Worm (Caenorhabditis elegans) whole organism, late embryonic: ENCODE results near the gene nhr-184.

Experiments used
- F13H6.1 ChIP-seq: sonication (generic microtip); optimal IDR thresholded peaks from 2 replicates; lab custom pipeline; 2016; ENCODE audit warnings: missing genetic modification characterization, missing compliant biosample characterization
- K09A11.1 ChIP-seq: sonication (generic microtip); optimal IDR thresholded peaks from 2 replicates; lab custom pipeline; 2017; ENCODE audit warnings: antibody characterized with exemption, mild to moderate bottlenecking, missing genetic modification characterization, missing compliant biosample characterization; ENCODE audit not compliant: insufficient read depth
- T23F11.4 ChIP-seq: fragments of 200-800 bp; sonication (Bioruptor generic); optimal IDR thresholded peaks from 2 replicates; lab custom pipeline; 2018; ENCODE audit warnings: mild to moderate bottlenecking, missing genetic modification characterization, missing compliant biosample characterization
- Y22D7AL.16 ChIP-seq: sonication (generic microtip); optimal IDR thresholded peaks from 2 replicates; lab custom pipeline; 2016; ENCODE audit warnings: missing genetic modification characterization, missing compliant biosample characterization
- ama-1 ChIP-seq: fragments of 150-350 bp; optimal IDR thresholded peaks from 2 replicates; lab custom pipeline; 2014
- ceh-22 ChIP-seq: sonication (generic microtip); optimal IDR thresholded peaks from 2 replicates; lab custom pipeline; 2017; ENCODE audit warnings: missing biosample characterization, missing genetic modification characterization
- ceh-30 ChIP-seq: fragments of 150-350 bp; optimal IDR thresholded peaks from 2 replicates; lab custom pipeline; 2014; ENCODE audit warnings: missing biosample characterization, missing genetic modification characterization
- dmd-4 ChIP-seq: sonication (generic microtip); optimal IDR thresholded peaks from 2 replicates; lab custom pipeline; 2016; ENCODE audit warnings: borderline replicate concordance, missing genetic modification characterization, missing compliant biosample characterization
- elt-2 ChIP-seq: sonication (generic microtip); optimal IDR thresholded peaks from 2 replicates; lab custom pipeline; 2016; ENCODE audit warnings: missing genetic modification reagents, missing genetic modification characterization, missing compliant biosample characterization
- elt-4 ChIP-seq: sonication (generic microtip); optimal IDR thresholded peaks from 2 replicates; lab custom pipeline; 2016; ENCODE audit warnings: missing genetic modification characterization, missing compliant biosample characterization
- ets-4 ChIP-seq: sonication (generic microtip); optimal IDR thresholded peaks from 2 replicates; lab custom pipeline; 2016; ENCODE audit warnings: missing genetic modification characterization, missing compliant biosample characterization
- eyg-1 ChIP-seq: sonication (generic microtip); optimal IDR thresholded peaks from 2 replicates; lab custom pipeline; 2016; ENCODE audit warnings: missing genotype, missing genetic modification characterization, missing compliant biosample characterization
- fax-1 ChIP-seq: sonication (generic microtip); optimal IDR thresholded peaks from 2 replicates; lab custom pipeline; 2016; ENCODE audit warnings: missing genotype, missing genetic modification characterization, missing compliant biosample characterization
- fkh-10 ChIP-seq: fragments of 150-350 bp; optimal IDR thresholded peaks from 2 replicates; lab custom pipeline; 2014; ENCODE audit warnings: missing biosample characterization, missing genetic modification reagents, missing genetic modification characterization
- gmeb-2 ChIP-seq: sonication (generic microtip); optimal IDR thresholded peaks from 2 replicates; lab custom pipeline; 2016; ENCODE audit warnings: missing genetic modification characterization, inconsistent platforms, missing compliant biosample characterization
- hlh-30 ChIP-seq: sonication (generic microtip); optimal IDR thresholded peaks from 2 replicates; lab custom pipeline; 2017; ENCODE audit warnings: antibody characterized with exemption, missing genetic modification characterization, missing compliant biosample characterization; ENCODE audit not compliant: insufficient read depth
- lin-11 ChIP-seq: fragments of 200-800 bp; sonication (Bioruptor generic); optimal IDR thresholded peaks from 2 replicates; lab custom pipeline; 2018; ENCODE audit warnings: mild to moderate bottlenecking, missing genetic modification characterization, missing compliant biosample characterization
- madf-2 ChIP-seq: sonication (generic microtip); optimal IDR thresholded peaks from 2 replicates; lab custom pipeline; 2017; ENCODE audit warnings: missing genetic modification characterization, missing compliant biosample characterization
- odd-2 ChIP-seq: sonication (generic microtip); optimal IDR thresholded peaks from 2 replicates; lab custom pipeline; 2017; ENCODE audit warnings: antibody characterized with exemption, mild to moderate bottlenecking, missing genetic modification characterization, missing compliant biosample characterization
- pat-9 ChIP-seq: fragments of 200-800 bp; sonication (Bioruptor generic); optimal IDR thresholded peaks from 2 replicates; lab custom pipeline; 2018; ENCODE audit warnings: mild to moderate bottlenecking, missing genetic modification characterization, moderate library complexity, missing compliant biosample characterization
- pha-4 ChIP-seq: fragments of 150-350 bp; optimal IDR thresholded peaks from 2 replicates; lab custom pipeline; 2018; ENCODE audit warnings: missing biosample characterization, missing genetic modification reagents, missing genetic modification characterization
- pqm-1 ChIP-seq: sonication (generic microtip); optimal IDR thresholded peaks from 2 replicates; lab custom pipeline; 2016; ENCODE audit warnings: missing genetic modification characterization, missing compliant biosample characterization
- pros-1 ChIP-seq: fragments of 150-350 bp; optimal IDR thresholded peaks from 2 replicates; lab custom pipeline; 2014; ENCODE audit warnings: missing biosample characterization, missing genetic modification reagents, missing genetic modification characterization
- ref-2 ChIP-seq: sonication (generic microtip); optimal IDR thresholded peaks from 2 replicates; lab custom pipeline; 2016; ENCODE audit warnings: missing genetic modification characterization, missing compliant biosample characterization
- sdc-2 ChIP-seq: sonication (generic microtip); optimal IDR thresholded peaks from 2 replicates; lab custom pipeline; 2016; ENCODE audit warnings: missing genotype, missing genetic modification characterization, missing compliant biosample characterization
- sox-2 ChIP-seq: fragments of 200-800 bp; sonication (Bioruptor generic); IDR thresholded peaks from 2 replicates; pipeline ENCODE4 v1.3.6; 2022; ENCODE audit warnings: missing genetic modification reagents, missing genetic modification characterization, missing compliant biosample characterization
- sox-4 ChIP-seq: sonication (generic microtip); optimal IDR thresholded peaks from 2 replicates; lab custom pipeline; 2017; ENCODE audit warnings: mild to moderate bottlenecking, missing genetic modification characterization, inconsistent platforms, missing compliant biosample characterization
- syd-9 ChIP-seq: sonication (generic microtip); optimal IDR thresholded peaks from 2 replicates; lab custom pipeline; 2016; ENCODE audit warnings: mild to moderate bottlenecking, missing genetic modification characterization, moderate library complexity, missing compliant biosample characterization
- unc-3 ChIP-seq, 2 experiments: fragments of 200-800 bp in 1 of 2; sonication (Bioruptor generic) in 1 of 2; sonication (generic microtip) in 1 of 2; conservative IDR thresholded peaks in 1 of 2; optimal IDR thresholded peaks in 1 of 2; 2 replicates each; pipeline versions ENCODE4 v1.3.6 to Lab custom; 2016 to 2022; ENCODE audit warnings: missing compliant biosample characterization in 2 of 2, missing genetic modification characterization in 2 of 2, missing genetic modification reagents in 1 of 2
- unc-42 ChIP-seq: sonication (generic microtip); optimal IDR thresholded peaks from 2 replicates; lab custom pipeline; 2016; ENCODE audit warnings: missing genotype, missing genetic modification characterization, missing compliant biosample characterization
- unc-55 ChIP-seq: sonication (generic microtip); optimal IDR thresholded peaks from 2 replicates; lab custom pipeline; 2017; ENCODE audit warnings: missing biosample characterization, missing genetic modification reagents, missing genetic modification characterization
- zip-5 ChIP-seq: sonication (generic microtip); optimal IDR thresholded peaks from 2 replicates; lab custom pipeline; 2016; ENCODE audit warnings: missing genetic modification characterization, missing compliant biosample characterization

The nhr-184 gene

DNA sequence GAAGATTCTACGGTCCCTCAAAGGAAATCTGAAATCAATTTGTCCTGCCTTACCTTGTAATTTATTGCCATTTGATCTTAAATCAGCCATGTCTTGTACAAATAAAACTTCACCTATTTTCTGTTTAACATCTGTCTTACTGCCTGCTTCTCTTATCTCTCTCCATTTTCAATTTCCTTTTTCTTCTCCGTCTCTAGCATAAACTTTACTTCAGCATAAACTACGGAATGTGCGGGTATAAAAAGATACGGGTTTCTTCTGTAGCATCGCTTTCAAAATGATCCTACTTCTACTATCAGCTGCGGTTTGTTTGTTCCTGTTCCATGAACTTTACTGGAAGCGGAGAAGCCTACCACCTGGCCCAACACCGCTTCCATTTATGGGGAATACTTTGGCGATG, 30.5 kb upstream of the nhr-184 start, which contains the start of gene cyp-33C5:
TSS of gene cyp-33C5 (plus strand) at position 254 of the 400 bp plus-strand sequence.
- TF ChIP-seq hlh-30 (tag; lab: Kevin White, UChicago): no peak
- TF ChIP-seq elt-2 (tag; lab: Kevin White, UChicago): no peak
- TF ChIP-seq ama-1: no peak
- no peak for TF ChIP-seq pqm-1
- TF ChIP-seq pha-4 (tag; lab: Kevin White, UChicago): no peak
- TF ChIP-seq fkh-10 (GFP tag; lab: Kevin White, UChicago): no peak
- TF ChIP-seq unc-42 (tag; lab: Kevin White, UChicago): no peak
- TF ChIP-seq syd-9: no peak
- TF ChIP-seq Y22D7AL.16: no peak
- TF ChIP-seq K09A11.1 (tag; lab: Kevin White, UChicago): no peak
- no peak for TF ChIP-seq odd-2 (tag; lab: Kevin White, UChicago)

DNA sequence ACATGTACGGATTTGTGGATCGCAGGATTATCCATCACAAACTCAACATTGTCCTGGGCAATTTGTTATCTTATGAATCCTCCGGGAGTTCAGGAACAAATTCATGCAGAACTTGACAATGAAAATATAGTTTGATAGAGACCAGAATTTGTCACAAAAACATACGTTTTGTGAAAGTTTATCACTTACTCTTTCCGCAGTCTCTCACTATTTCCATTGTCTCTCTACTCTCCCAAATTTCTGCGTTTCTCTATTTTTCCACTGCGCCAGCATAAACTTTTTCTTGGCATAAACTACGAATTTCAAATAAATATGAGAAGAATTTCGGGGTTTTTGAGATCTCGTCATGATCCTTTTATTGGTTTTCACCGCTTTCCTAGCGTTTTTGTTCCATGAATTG, 28.4 kb upstream of the nhr-184 start, which contains the start of gene cyp-33C3:
TSS of gene cyp-33C3 (plus strand) at position 149 of the 400 bp plus-strand sequence.
- no peak for TF ChIP-seq pros-1
- no peak for TF ChIP-seq sox-4 (tag; lab: Kevin White, UChicago)
- no peak for TF ChIP-seq madf-2 (tag; lab: Kevin White, UChicago)

DNA sequence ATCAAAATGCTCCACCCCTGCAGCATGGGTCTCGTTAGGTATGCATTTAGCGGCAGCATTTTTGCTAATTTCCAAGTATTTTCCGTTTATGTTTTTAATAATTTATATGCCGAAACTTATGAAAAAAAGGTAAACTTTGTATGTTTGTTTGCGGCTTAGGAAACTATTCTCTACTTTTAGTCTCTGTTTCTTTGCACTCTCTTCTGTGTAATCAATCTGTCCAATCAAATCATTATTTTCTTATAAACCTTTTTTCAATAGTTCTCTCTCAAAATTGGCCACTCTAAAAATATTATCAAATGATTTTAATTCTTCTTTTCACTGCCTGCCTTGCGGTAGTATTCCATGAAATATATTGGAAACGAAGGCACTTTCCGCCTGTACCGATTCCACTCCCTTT, 23.7 kb upstream of the nhr-184 start:
- TF ChIP-seq ref-2 (no peak), elt-4 (tag; lab: Kevin White, UChicago) (no peak), sox-2 (no peak)
- TF ChIP-seq, all 69 proteins: peak for 0

DNA sequence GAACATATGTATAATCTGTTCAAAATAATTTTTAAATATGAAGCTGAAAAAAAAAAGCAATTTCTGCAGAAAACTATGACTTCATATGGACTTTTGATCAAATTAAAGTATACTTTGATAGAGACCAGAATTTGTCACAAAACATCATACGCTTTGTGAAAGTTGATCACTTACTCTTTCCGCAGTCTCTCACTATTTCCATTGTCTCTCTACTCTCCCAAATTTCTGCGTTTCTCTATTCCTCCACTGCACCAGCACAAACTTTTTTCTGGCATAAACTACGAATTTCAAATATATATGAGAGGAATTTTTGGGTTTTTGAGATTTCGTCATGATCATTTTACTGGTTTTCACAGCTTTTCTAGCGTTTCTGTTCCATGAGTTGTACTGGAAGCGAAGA, 21.6 kb upstream of the nhr-184 start, which contains the start of gene cyp-33C4:
TSS of gene cyp-33C4 (plus strand) at position 293 of the 400 bp plus-strand sequence.
- no peak for TF ChIP-seq dmd-4
- TF ChIP-seq elt-2 (tag; lab: Kevin White, UChicago): no peak
- TF ChIP-seq sdc-2 (tag; lab: Kevin White, UChicago): no peak
- no peak for TF ChIP-seq odd-2 (tag; lab: Kevin White, UChicago)
- TF ChIP-seq Y22D7AL.16: no peak
- TF ChIP-seq eyg-1 (tag; lab: Kevin White, UChicago): no peak
- no peak for TF ChIP-seq pros-1
- TF ChIP-seq unc-3 (GFP tag; conservative IDR thresholded peaks at IDR 0.05; lab: Robert Waterston, UW): no peak
- no peak for TF ChIP-seq unc-3 (tag; optimal IDR thresholded peaks at IDR 0.05; lab: Kevin White, UChicago)
- TF ChIP-seq, all 69 proteins: peak for 0

DNA sequence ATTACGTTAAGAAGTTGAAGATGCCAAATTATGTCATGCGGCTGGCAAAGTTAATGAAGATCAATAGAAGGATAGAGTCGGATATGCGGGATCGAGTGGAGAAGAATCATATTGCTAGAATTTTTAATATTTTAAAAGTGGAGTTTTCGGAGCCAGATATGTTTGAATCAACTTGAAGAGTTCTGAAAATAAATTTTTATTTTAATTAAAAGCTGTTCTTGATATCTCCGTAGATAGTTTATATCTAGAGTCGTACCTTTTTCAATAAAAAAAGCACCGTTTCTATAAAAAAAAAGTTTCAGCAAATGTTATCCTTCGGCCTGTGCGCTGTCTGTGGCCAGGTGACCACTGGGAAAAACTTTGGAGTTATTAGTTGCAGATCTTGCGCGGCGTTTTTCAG, 18.9 kb upstream of the nhr-184 start, which contains the start of gene nhr-96:
TSS of gene nhr-96 (plus strand) at position 301 of the 400 bp plus-strand sequence.
- no peak for TF ChIP-seq Y22D7AL.16

DNA sequence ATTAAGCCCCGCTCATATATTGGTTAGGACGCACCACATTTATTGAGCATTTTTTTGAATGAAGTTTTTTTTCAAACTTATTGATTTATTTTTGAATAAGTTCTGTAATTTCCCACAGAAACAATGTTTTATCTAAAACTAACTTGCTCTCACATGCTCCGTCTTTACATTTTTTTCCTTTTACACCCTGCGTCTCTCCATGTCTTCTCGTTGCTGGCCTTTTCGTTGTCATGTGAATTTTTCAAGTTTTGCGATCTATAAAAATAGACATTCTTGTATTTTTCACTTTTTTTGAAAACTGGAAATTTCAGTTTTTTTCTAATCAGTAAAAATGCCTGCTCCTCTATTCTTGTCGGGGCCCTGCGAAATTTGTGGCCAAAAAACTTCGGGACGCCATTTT, 16.6 kb upstream of the nhr-184 start, which contains the start of gene nhr-134:
TSS of gene nhr-134 (plus strand) at position 312 of the 400 bp plus-strand sequence.
- TF ChIP-seq ets-4 (tag; lab: Kevin White, UChicago) (no peak), lin-11 (tag; lab: Kevin White, UChicago) (no peak), ceh-30 (no peak), ceh-22 (no peak), zip-5 (tag; lab: Kevin White, UChicago) (no peak), pat-9 (tag; lab: Kevin White, UChicago) (no peak), sdc-2 (tag; lab: Kevin White, UChicago) (no peak), K09A11.1 (tag; lab: Kevin White, UChicago) (no peak), F13H6.1 (tag; lab: Kevin White, UChicago) (no peak), T23F11.4 (GFP tag; lab: Kevin White, UChicago) (no peak), fax-1 (tag; lab: Kevin White, UChicago) (no peak), unc-55 (GFP tag; lab: Kevin White, UChicago) (no peak), gmeb-2 (no peak)
